Worm (Caenorhabditis elegans): ENCODE data around the gene fbxb-57.

The fbxb-57 gene

DNA sequence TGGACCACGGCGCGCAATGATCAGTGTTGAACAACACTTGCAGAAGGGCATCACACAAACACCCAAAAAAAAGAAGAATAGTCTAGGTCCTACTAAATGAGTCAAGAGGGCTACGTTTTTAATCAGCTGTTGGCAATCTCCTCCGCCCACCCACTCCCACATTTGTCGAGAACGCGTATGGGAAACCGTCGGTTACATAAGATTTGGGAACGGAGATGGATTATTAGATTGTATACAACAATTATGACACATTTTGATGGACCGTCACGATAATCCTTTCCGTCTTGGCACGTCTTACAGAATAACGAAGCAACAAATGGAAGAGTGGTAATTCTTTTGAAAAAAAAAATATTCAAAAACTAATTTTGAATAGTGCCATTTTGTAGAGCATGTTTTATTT, 2.6 kb upstream of the fbxb-57 start:
- TF ChIP-seq ceh-13 (GFP tag; optimal IDR thresholded peaks at IDR 0.05) (no peak), hmbx-1 (tag; optimal IDR thresholded peaks at IDR 0.05) (no peak), F13C5.2 (tag; optimal IDR thresholded peaks at IDR 0.05) (no peak), hmg-4 (GFP tag; optimal IDR thresholded peaks at IDR 0.05) (no peak), B0310.2 (tag; optimal IDR thresholded peaks at IDR 0.05) (no peak), scrt-1 (GFP tag; IDR thresholded peaks at IDR 0.05) (no peak), pes-1 (GFP tag; IDR thresholded peaks at IDR 0.05) (no peak), ama-1 (optimal IDR thresholded peaks at IDR 0.05) (no peak), tbx-37 (GFP tag; conservative IDR thresholded peaks at IDR 0.05) (no peak), ceh-36 (tag; optimal IDR thresholded peaks at IDR 0.05) (no peak), sea-1 (GFP tag; conservative IDR thresholded peaks at IDR 0.05) (no peak), tra-4 (tag; optimal IDR thresholded peaks at IDR 0.05) (no peak), ets-7 (tag; optimal IDR thresholded peaks at IDR 0.05) (no peak)

DNA sequence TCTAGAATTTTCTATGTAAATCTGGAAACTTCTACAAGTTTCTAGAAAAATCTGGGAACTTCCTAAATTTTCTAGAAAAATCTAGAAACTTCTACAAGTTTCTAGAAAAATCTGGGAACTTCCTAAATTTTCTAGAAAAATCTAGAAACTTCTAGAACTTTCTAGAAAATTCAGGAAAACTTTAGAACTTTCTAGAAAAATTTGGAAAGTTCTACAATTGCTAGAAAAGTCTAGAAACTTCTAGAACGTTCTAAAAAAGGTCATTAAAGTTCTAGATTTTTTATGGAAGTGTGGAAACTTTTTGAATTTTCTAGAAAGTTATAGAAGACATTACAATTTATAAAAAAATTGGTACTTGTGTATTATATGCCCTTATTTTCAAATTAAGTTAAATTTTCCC, 4.5 kb downstream of the fbxb-57 start, which contains the start of gene F55C9.5:
TSS of gene F55C9.5 (minus strand) at position 101 of the 400 bp plus-strand sequence.
- TF ChIP-seq sea-1 (GFP tag; conservative IDR thresholded peaks at IDR 0.05) (no peak), ceh-13 (GFP tag; optimal IDR thresholded peaks at IDR 0.05) (no peak), F13C5.2 (tag; optimal IDR thresholded peaks at IDR 0.05) (no peak), ama-1 (optimal IDR thresholded peaks at IDR 0.05) (no peak), ets-7 (tag; optimal IDR thresholded peaks at IDR 0.05) (no peak), flt-1 (GFP tag; IDR thresholded peaks at IDR 0.05) (no peak), tra-4 (tag; optimal IDR thresholded peaks at IDR 0.05) (no peak), B0310.2 (tag; optimal IDR thresholded peaks at IDR 0.05) (no peak), tbx-37 (GFP tag; conservative IDR thresholded peaks at IDR 0.05) (no peak)

DNA sequence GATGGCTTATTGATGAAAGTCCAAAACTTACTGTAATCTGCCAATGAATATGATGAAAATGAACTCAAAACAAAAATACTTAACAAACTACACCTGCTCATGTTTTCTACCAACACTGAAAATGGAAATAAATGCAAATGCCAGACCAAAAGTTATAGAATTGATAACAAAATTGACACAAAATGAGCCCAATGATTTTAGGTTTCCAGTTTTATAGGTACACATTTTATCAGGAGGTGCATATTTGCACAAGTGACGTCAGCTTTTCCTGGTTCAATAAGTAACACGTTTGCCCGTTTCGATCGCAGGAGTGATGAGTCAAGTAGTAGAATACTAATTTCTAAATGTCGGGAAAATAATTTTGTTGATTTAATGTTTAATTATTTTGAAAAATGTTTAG, 8.2 kb downstream of the fbxb-57 start, which contains the start of gene F55C9.6:
TSS of gene F55C9.6 (minus strand) at position 101 of the 400 bp plus-strand sequence.
- TF ChIP-seq ceh-13 (GFP tag; optimal IDR thresholded peaks at IDR 0.05) (no peak), tbx-37 (GFP tag; conservative IDR thresholded peaks at IDR 0.05) (no peak), sea-1 (GFP tag; conservative IDR thresholded peaks at IDR 0.05) (no peak), ceh-36 (tag; optimal IDR thresholded peaks at IDR 0.05) (no peak), tra-4 (tag; optimal IDR thresholded peaks at IDR 0.05) (no peak), flt-1 (GFP tag; IDR thresholded peaks at IDR 0.05) (no peak), F13C5.2 (tag; optimal IDR thresholded peaks at IDR 0.05) (no peak), ets-7 (tag; optimal IDR thresholded peaks at IDR 0.05) (no peak), hmbx-1 (tag; optimal IDR thresholded peaks at IDR 0.05) (no peak), hmg-4 (GFP tag; optimal IDR thresholded peaks at IDR 0.05) (no peak), scrt-1 (GFP tag; IDR thresholded peaks at IDR 0.05) (no peak), tbx-11 (GFP tag; IDR thresholded peaks at IDR 0.05) (no peak)

DNA sequence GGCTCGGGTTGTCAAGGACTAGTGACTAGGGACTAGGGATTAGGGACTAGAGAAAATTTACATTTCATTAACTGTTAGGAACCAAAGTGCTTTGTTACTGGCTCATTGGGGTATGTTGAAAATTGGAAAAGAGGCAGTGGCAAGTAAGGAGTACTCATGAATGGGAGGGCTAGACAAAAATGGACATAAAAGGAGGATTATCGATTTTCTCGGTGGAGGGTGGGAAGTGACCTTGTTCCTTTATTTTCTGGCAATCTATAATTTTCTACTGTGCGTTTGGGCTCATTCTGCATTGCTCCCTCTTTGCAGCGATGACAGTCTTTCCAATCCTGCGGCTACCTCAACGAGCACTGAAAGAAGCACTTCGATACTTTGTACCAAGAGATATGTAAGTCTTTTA, 9.0 kb downstream of the fbxb-57 start, which contains the start of gene fbxb-60:
TSS of gene fbxb-60 (plus strand) at position 301 of the 400 bp plus-strand sequence.
- TF ChIP-seq hmg-4 (GFP tag; optimal IDR thresholded peaks at IDR 0.05) = no peak
- TF ChIP-seq ama-1 (optimal IDR thresholded peaks at IDR 0.05) = no peak
- no peak for TF ChIP-seq B0310.2 (tag; optimal IDR thresholded peaks at IDR 0.05)
- TF ChIP-seq ets-7 (tag; optimal IDR thresholded peaks at IDR 0.05) = no peak
- TF ChIP-seq pes-1 (GFP tag; IDR thresholded peaks at IDR 0.05) = no peak
- TF ChIP-seq F13C5.2 (tag; optimal IDR thresholded peaks at IDR 0.05) = no peak
- TF ChIP-seq flt-1 (GFP tag; IDR thresholded peaks at IDR 0.05) = no peak
- no peak for TF ChIP-seq ceh-13 (GFP tag; optimal IDR thresholded peaks at IDR 0.05)

DNA sequence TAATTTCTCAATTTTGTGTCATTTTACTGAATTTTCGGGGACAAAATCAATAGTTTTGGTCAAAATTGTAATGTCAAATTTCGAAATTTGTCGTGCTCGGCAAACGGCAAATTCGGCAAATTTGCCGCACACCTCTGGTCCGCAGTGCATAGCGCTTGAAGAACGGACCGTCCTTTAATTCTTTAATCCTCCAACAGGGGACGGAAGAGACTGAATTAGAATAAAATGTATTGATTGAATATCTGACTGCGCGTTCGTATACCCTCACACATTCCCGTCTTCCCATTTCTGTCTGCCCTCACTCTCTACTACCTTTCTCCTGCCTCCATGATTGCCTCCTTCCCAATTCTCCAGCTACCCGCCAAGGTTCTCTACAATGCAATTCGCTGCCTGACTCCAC, 10.7 kb downstream of the fbxb-57 start, which contains the start of gene F55C9.14:
TSS of gene F55C9.14 (plus strand) at position 301 of the 400 bp plus-strand sequence.
- TF ChIP-seq ceh-13 (GFP tag; optimal IDR thresholded peaks at IDR 0.05) (no peak), pes-1 (GFP tag; IDR thresholded peaks at IDR 0.05) (no peak), sea-1 (GFP tag; conservative IDR thresholded peaks at IDR 0.05) (no peak), flt-1 (GFP tag; IDR thresholded peaks at IDR 0.05) (no peak), tbx-11 (GFP tag; IDR thresholded peaks at IDR 0.05) (no peak), hmbx-1 (tag; optimal IDR thresholded peaks at IDR 0.05) (no peak), tra-4 (tag; optimal IDR thresholded peaks at IDR 0.05) (no peak), F13C5.2 (tag; optimal IDR thresholded peaks at IDR 0.05) (no peak), ama-1 (optimal IDR thresholded peaks at IDR 0.05) (no peak), ets-7 (tag; optimal IDR thresholded peaks at IDR 0.05) (no peak), hnd-1 (tag; optimal IDR thresholded peaks at IDR 0.05) (no peak)

DNA sequence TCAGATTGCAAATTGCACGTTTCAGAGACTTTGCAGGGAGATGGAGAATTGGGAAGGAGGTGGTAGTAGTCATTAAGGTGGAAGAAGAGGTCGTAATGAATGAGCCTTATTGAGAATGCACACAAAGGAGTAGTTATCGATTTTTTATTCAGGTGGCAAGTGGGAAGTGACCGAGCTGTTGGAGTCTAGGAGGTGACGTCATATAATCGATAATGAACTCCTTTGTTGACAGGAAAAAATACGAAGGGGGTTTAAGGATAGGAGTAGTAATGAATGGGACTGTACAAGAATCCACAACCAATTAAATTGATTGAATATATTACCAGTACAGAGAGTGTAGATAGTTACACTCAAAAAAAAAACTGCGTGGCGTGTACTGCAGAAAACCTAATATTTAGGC, 13.4 kb downstream of the fbxb-57 start, which contains the start of gene fbxb-62:
TSS of gene fbxb-62 (minus strand) at position 101 of the 400 bp plus-strand sequence.
- TF ChIP-seq tra-4 (tag; optimal IDR thresholded peaks at IDR 0.05) (no peak), hmg-4 (GFP tag; optimal IDR thresholded peaks at IDR 0.05) (no peak), ets-7 (tag; optimal IDR thresholded peaks at IDR 0.05) (no peak), B0310.2 (tag; optimal IDR thresholded peaks at IDR 0.05) (no peak), ceh-36 (tag; optimal IDR thresholded peaks at IDR 0.05) (no peak), ceh-13 (GFP tag; optimal IDR thresholded peaks at IDR 0.05) (no peak), ama-1 (optimal IDR thresholded peaks at IDR 0.05) (no peak), pes-1 (GFP tag; IDR thresholded peaks at IDR 0.05) (no peak), sea-1 (GFP tag; conservative IDR thresholded peaks at IDR 0.05) (no peak), tbx-37 (GFP tag; conservative IDR thresholded peaks at IDR 0.05) (no peak), F13C5.2 (tag; optimal IDR thresholded peaks at IDR 0.05) (no peak), tbx-11 (GFP tag; IDR thresholded peaks at IDR 0.05) (no peak), hnd-1 (tag; optimal IDR thresholded peaks at IDR 0.05) (no peak), flt-1 (GFP tag; IDR thresholded peaks at IDR 0.05) (no peak), hmbx-1 (tag; optimal IDR thresholded peaks at IDR 0.05) (no peak)

DNA sequence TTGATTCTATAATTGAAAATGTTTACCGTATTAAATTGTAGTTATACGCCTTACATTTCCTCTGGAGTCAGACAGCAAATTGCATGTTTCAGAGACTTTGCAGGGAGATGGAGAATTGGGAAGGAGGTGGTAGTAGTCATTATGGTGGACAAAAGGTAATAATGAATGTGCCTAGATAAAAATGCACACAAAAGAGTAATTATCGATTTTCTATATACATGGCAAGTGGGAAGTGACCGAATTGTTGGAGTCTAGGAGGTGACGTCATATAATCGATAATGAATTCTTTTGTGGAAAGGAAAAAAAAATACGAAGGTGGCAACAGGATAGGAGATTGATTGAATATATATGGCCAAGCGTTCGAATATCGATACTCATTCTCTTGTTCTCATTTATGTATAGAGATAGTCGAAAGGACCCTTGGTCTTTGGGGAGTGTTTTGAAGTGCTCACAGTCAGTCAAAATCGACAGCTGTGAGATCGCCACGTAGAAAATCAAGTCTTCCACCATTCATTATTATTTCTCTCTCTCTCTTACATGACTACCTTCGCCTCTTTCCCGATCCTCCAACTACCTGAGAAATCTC, 15.1 kb downstream of the fbxb-57 start, which contains the start of the genes fbxb-63 and fbxb-61:
TSS of gene fbxb-63 (minus strand) at position 142 of the 586 bp plus-strand sequence.
TSS of gene fbxb-61 (plus strand) at position 536 of the 586 bp plus-strand sequence.
- no peak for TF ChIP-seq sea-1 (GFP tag; conservative IDR thresholded peaks at IDR 0.05)
- no peak for TF ChIP-seq tra-4 (tag; optimal IDR thresholded peaks at IDR 0.05)
- no peak for TF ChIP-seq ceh-36 (tag; optimal IDR thresholded peaks at IDR 0.05)
- TF ChIP-seq ama-1 (optimal IDR thresholded peaks at IDR 0.05) = no peak
- TF ChIP-seq B0310.2 (tag; optimal IDR thresholded peaks at IDR 0.05) = no peak
- TF ChIP-seq ceh-13 (GFP tag; optimal IDR thresholded peaks at IDR 0.05) = no peak
- TF ChIP-seq pes-1 (GFP tag; IDR thresholded peaks at IDR 0.05) = no peak
- no peak for TF ChIP-seq tbx-37 (GFP tag; conservative IDR thresholded peaks at IDR 0.05)
- TF ChIP-seq scrt-1 (GFP tag; IDR thresholded peaks at IDR 0.05) = no peak
- no peak for TF ChIP-seq hmg-4 (GFP tag; optimal IDR thresholded peaks at IDR 0.05)
- no peak for TF ChIP-seq tbx-11 (GFP tag; IDR thresholded peaks at IDR 0.05)
- TF ChIP-seq flt-1 (GFP tag; IDR thresholded peaks at IDR 0.05) = no peak
- no peak for TF ChIP-seq aly-1 (tag; optimal IDR thresholded peaks at IDR 0.05)
- no peak for TF ChIP-seq hmbx-1 (tag; optimal IDR thresholded peaks at IDR 0.05)
- no peak for TF ChIP-seq hnd-1 (tag; optimal IDR thresholded peaks at IDR 0.05)
- no peak for TF ChIP-seq ets-7 (tag; optimal IDR thresholded peaks at IDR 0.05)
- no peak for TF ChIP-seq F13C5.2 (tag; optimal IDR thresholded peaks at IDR 0.05)

Data from whole organism, early embryonic.